Worm (Caenorhabditis elegans) whole organism, L1 larva: ENCODE measurements around the gene pqn-29.
A peak's percentile ranks its signal among the peaks of the same experiment; 100 is the strongest.

Experiments used
- F16B12.6 ChIP-seq: fragments of 150-350 bp; optimal IDR thresholded peaks from 2 replicates; lab custom pipeline; 2014; ENCODE audit warnings: missing biosample characterization, missing genetic modification characterization
- Y116A8C.19 ChIP-seq: sonication (generic microtip); optimal IDR thresholded peaks from 2 replicates; lab custom pipeline; 2016; ENCODE audit warnings: missing compliant biosample characterization, missing genetic modification characterization, borderline replicate concordance
- blmp-1 ChIP-seq: fragments of 150-350 bp; optimal IDR thresholded peaks from 2 replicates; lab custom pipeline; 2014; ENCODE audit warnings: missing biosample characterization, missing genetic modification characterization
- ceh-63 ChIP-seq: fragments of 200-800 bp; sonication (Bioruptor generic); optimal IDR thresholded peaks from 2 replicates; lab custom pipeline; 2018; ENCODE audit warnings: mild to moderate bottlenecking, missing genetic modification characterization, missing compliant biosample characterization
- dpl-1 ChIP-seq, 3 experiments: fragments of 150-350 bp in 2 of 3; sonication (generic microtip) in 1 of 3; optimal IDR thresholded peaks; 2 replicates each; lab custom pipeline; 2014 to 2017; ENCODE audit warnings: missing biosample characterization in 3 of 3, missing genetic modification characterization in 3 of 3, missing genetic modification reagents in 3 of 3
- efl-1 ChIP-seq, 4 experiments: fragments of 150-350 bp; optimal IDR thresholded peaks in 3 of 4; peaks in 1 of 4; 1 replicate in 1 of 4; 2 replicates in 3 of 4; lab custom pipeline; 2014; ENCODE audit warnings: missing biosample characterization in 2 of 4, missing genetic modification characterization in 2 of 4, missing genetic modification reagents in 2 of 4
- egl-13 ChIP-seq: sonication (generic microtip); optimal IDR thresholded peaks from 2 replicates; lab custom pipeline; 2016; ENCODE audit warnings: missing genotype, missing genetic modification reagents, missing genetic modification characterization, missing compliant biosample characterization
- elt-3 ChIP-seq, 6 experiments: fragments of 150-350 bp in 1 of 6; sonication (generic microtip); optimal IDR thresholded peaks; 2 replicates each; lab custom pipeline; 2017 to 2018; ENCODE audit warnings: missing biosample characterization in 6 of 6, missing genetic modification characterization in 6 of 6, inconsistent platforms in 1 of 6
- fkh-8 ChIP-seq: sonication (generic microtip); optimal IDR thresholded peaks from 2 replicates; lab custom pipeline; 2016; ENCODE audit warnings: mild to moderate bottlenecking, missing genetic modification characterization, missing compliant biosample characterization
- lin-35 ChIP-seq, 2 experiments: fragments of 150-350 bp; optimal IDR thresholded peaks; 2 replicates each; lab custom pipeline; 2014; ENCODE audit warnings: missing biosample characterization in 2 of 2, missing genetic modification characterization in 2 of 2, missing genetic modification reagents in 2 of 2
- lsy-2 ChIP-seq, 2 experiments: fragments of 150-350 bp; optimal IDR thresholded peaks; 2 replicates each; lab custom pipeline; 2014; ENCODE audit warnings: missing biosample characterization in 2 of 2, missing genetic modification characterization in 2 of 2
- mab-9 ChIP-seq: fragments of 200-800 bp; sonication (Bioruptor generic); IDR thresholded peaks from 2 replicates; pipeline ENCODE4 v1.3.6; 2022; ENCODE audit warnings: missing genetic modification reagents, missing genetic modification characterization, missing compliant biosample characterization
- nhr-47 ChIP-seq: sonication (generic microtip); optimal IDR thresholded peaks from 2 replicates; lab custom pipeline; 2016; ENCODE audit warnings: mild to moderate bottlenecking, missing genetic modification characterization, moderate library complexity, missing compliant biosample characterization
- nhr-85 ChIP-seq: sonication (generic microtip); peaks from one replicate; lab custom pipeline; 2016; ENCODE audit warnings: missing genetic modification characterization, inconsistent platforms, missing compliant biosample characterization
- nhr-90 ChIP-seq: sonication (generic microtip); optimal IDR thresholded peaks from 2 replicates; lab custom pipeline; 2016; ENCODE audit warnings: mild to moderate bottlenecking, missing genetic modification characterization, missing compliant biosample characterization; ENCODE audit not compliant: poor library complexity
- tlp-1 ChIP-seq: fragments of 150-350 bp; optimal IDR thresholded peaks from 2 replicates; lab custom pipeline; 2014; ENCODE audit warnings: missing biosample characterization, missing genetic modification characterization
- unc-86 ChIP-seq: sonication (generic microtip); optimal IDR thresholded peaks from 2 replicates; lab custom pipeline; 2016; ENCODE audit warnings: missing genetic modification characterization, missing compliant biosample characterization
- vab-15 ChIP-seq: sonication (generic microtip); optimal IDR thresholded peaks from 2 replicates; lab custom pipeline; 2017; ENCODE audit warnings: missing genotype, mild to moderate bottlenecking, missing genetic modification characterization, missing compliant biosample characterization
- xbp-1 ChIP-seq: sonication (generic microtip); optimal IDR thresholded peaks from 2 replicates; lab custom pipeline; 2016; ENCODE audit warnings: missing genetic modification characterization, missing compliant biosample characterization

Gene pqn-29

DNA sequence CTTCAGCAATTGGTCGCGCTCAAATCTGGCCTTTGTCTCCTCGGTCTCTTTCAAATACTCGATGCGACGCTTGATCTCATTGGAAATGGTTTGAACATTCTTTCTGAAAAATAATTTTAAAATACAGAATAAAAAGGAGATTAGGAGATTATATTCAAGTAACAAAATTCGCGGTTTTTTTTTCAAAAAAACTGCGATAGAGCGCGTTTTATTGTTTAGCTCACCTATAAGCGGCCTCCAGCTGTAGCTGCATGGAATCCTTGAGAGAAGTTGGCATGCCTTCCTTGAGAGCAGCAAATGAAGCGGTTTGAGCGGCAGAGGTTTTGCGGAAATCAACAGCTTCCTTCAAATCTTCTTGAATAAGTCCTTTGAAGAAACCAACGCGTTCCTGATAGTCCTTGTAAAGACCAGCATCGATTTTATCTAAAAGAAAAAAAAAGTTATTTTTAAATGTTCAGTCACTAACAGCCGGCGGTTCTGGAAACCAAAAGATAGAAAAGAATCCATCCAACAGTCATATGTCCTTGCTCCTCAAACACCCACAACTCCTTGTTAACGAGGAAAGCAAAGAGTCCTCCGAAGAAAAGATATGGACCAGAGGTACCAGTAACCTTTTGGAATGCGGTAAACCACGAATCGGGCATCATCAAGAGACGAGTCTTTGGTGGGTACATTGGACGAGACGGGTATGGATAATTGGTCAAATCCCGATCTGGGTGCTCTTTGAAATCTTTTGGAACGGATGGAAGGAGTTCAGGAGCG lies 51.2 kb downstream of the pqn-29 start:
- TF ChIP-seq Y116A8C.19 (tag; lab: Kevin White, UChicago) (no peak), F16B12.6 (tag; lab: Kevin White, UChicago) (no peak), fkh-8 (tag; lab: Kevin White, UChicago) (no peak), dpl-1 (GFP tag; optimal IDR thresholded peaks at IDR 0.05; lab: Kevin White, UChicago) (peak; percentile 35 to 54 (median 42)), egl-13 (no peak), nhr-90 (no peak), ceh-63 (GFP tag; lab: Kevin White, UChicago) (no peak), vab-15 (no peak), nhr-47 (tag; lab: Kevin White, UChicago) (no peak), efl-1 (optimal IDR thresholded peaks at IDR 0.05; lab: Kevin White, UChicago) (peak; percentile 16 to 37), efl-1 (GFP tag; optimal IDR thresholded peaks at IDR 0.05 in 1 of 2; lab: Kevin White, UChicago) (peak; percentile 54 to 93), lsy-2 (tag; optimal IDR thresholded peaks at IDR 0.05; lab: Kevin White, UChicago) (peak in 1 of 2 experiments; percentile 25), xbp-1 (tag; lab: Kevin White, UChicago) (no peak), blmp-1 (tag; lab: Kevin White, UChicago) (no peak), unc-86 (no peak), elt-3 (tag; optimal IDR thresholded peaks at IDR 0.05; lab: Kevin White, UChicago) (no peak), lin-35 (GFP tag; optimal IDR thresholded peaks at IDR 0.05; lab: Kevin White, UChicago) (peak in 1 of 2 experiments; percentile 54), mab-9 (GFP tag; lab: Robert Waterston, UW) (no peak)
- TF ChIP-seq, all 84 proteins: peak for 4

DNA sequence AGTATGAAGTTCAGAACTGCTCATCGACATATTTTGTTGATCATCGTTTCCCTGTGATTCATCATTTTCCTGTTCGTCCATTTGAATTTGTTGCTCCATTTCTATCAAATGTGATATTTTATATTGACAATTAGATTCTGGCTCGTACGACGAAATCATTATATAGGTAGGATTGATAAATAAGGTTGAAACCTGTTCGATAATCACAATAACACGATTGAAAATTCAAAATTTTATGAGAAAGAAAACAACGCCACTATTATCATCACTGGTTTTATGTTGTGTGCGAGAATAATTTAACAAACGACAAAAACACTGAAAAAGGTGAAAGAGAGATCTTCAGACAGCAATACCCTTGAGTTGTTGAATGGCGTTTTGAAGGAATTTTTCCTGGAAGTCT lies 51.8 kb downstream of the pqn-29 start, which contains the start of gene apc-11:
TSS of gene apc-11 (minus strand) at position 101 of the 400 bp plus-strand sequence.
- peak; percentile 52 for TF ChIP-seq nhr-85 (tag; lab: Kevin White, UChicago)
- TF ChIP-seq tlp-1 (tag; lab: Kevin White, UChicago) = no peak
- TF ChIP-seq, all 84 proteins: peak for 1
